Worm (Caenorhabditis elegans): ENCODE data around the gene fbxb-14.

DNA sequence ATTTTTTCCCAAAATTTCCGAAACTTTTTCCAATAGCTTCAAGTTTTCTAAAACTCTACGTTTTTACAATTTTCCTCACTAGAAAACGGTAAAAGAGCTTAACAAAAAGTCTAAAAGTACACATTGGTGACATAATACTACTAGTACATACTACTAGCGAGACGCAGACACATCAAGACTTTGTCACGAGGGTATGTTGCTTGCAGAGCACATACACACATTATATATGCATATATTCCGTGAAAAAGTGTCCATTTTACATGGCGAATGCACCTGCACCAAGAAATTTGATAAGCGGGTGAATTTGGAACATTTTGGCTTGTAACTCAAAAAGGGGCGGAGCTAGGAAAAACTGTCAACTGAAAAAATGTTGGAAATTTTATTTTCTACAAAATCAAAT lies 18.8 kb upstream of the fbxb-14 start:
- TF ChIP-seq dpl-1 (GFP tag; optimal IDR thresholded peaks at IDR 0.05) = peak in 2 of 3 experiments; percentile 0 to 52
- peak in 2 of 3 experiments; percentile 4 to 36 for TF ChIP-seq ceh-82 (tag; optimal IDR thresholded peaks at IDR 0.05)
- TF ChIP-seq mdl-1 (tag; optimal IDR thresholded peaks at IDR 0.05) = peak in 1 of 2 experiments; percentile 44
- no peak for TF ChIP-seq nhr-77 (tag; optimal IDR thresholded peaks at IDR 0.05)
- no peak for TF ChIP-seq zip-4 (GFP tag; optimal IDR thresholded peaks at IDR 0.05)
- no peak for TF ChIP-seq nhr-237 (tag; optimal IDR thresholded peaks at IDR 0.05)
- TF ChIP-seq C04F5.9 (tag; optimal IDR thresholded peaks at IDR 0.05) = no peak
- no peak for TF ChIP-seq zag-1 (tag; optimal IDR thresholded peaks at IDR 0.05)
- TF ChIP-seq unc-62 (GFP tag; optimal IDR thresholded peaks at IDR 0.05) = no peak
- no peak for TF ChIP-seq unc-130 (tag; optimal IDR thresholded peaks at IDR 0.05)
- TF ChIP-seq nhr-19 (GFP tag; conservative IDR thresholded peaks at IDR 0.05) = peak; percentile 12; the same call in 1 of the 2 replicates
- TF ChIP-seq nhr-12 (tag; optimal IDR thresholded peaks at IDR 0.05) = no peak
